Fruit fly (Drosophila melanogaster) Kc167 (cell line): ENCODE results near the gene GatC.

ENCODE experiments used
- Myc ChIP-seq: fragments of >200 bp; optimal IDR thresholded peaks from 2 replicates; lab custom pipeline; 2017; ENCODE audit warnings: missing external identifiers
- Sin3A ChIP-seq: fragments of >200 bp; optimal IDR thresholded peaks from 2 replicates; lab custom pipeline; 2018; ENCODE audit warnings: missing external identifiers
- h ChIP-seq: fragments of >200 bp; optimal IDR thresholded peaks from 3 replicates; lab custom pipeline; 2018; ENCODE audit warnings: missing external identifiers
- insv ChIP-seq: fragments of >200 bp; optimal IDR thresholded peaks from 3 replicates; lab custom pipeline; 2018; ENCODE audit warnings: missing external identifiers
- psq ChIP-seq: fragments of >200 bp; optimal IDR thresholded peaks from 2 replicates; lab custom pipeline; 2017; ENCODE audit warnings: missing external identifiers
- ttk ChIP-seq: sonication (Bioruptor generic); optimal IDR thresholded peaks from 2 replicates; lab custom pipeline; 2017; ENCODE audit warnings: missing external identifiers

GatC gene

dm6 chr2L:13846239-13846802 is 13.4 kb upstream of the GatC start, which contains the start of gene CG7916:
Gene CG7916 (plus strand): TSS chr2L:13846752.
- TF ChIP-seq Myc: no peak
- TF ChIP-seq psq (lab: Kevin White, UChicago): no peak
- TF ChIP-seq h (lab: Kevin White, UChicago): no peak
- TF ChIP-seq insv (lab: Kevin White, UChicago): no peak
- TF ChIP-seq Sin3A (lab: Kevin White, UChicago): no peak
- no peak for TF ChIP-seq ttk (lab: Kevin White, UChicago)

DNA sequence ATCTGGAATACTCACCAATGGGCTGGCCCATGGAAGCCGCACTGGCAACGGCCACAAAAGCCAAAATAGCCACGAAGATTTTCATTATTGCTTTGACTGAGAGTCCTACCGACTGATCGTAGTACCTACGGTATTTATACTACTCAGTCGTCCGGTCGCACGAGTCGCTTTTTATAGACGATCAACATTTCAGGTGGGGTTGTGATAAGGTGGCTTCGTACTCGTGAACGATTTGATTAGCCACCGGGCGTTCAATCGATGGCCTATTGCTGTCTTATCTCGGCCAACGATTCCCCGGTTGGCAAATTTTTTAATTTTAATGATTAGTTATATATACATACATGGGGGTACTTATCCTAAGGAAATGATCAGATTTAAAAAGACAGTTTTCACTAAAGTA is 12.3 kb upstream of the GatC start, which contains the start of gene CG8997:
Gene CG8997 (minus strand): TSS at position 148 of the 400 bp plus-strand sequence.
- no peak for TF ChIP-seq psq (lab: Kevin White, UChicago)
- TF ChIP-seq Sin3A (lab: Kevin White, UChicago): no peak
- no peak for TF ChIP-seq Myc
- TF ChIP-seq insv (lab: Kevin White, UChicago): no peak
- no peak for TF ChIP-seq ttk (lab: Kevin White, UChicago)
- no peak for TF ChIP-seq h (lab: Kevin White, UChicago)

- no peak for TF ChIP-seq ttk (lab: Kevin White, UChicago)
- no peak for TF ChIP-seq psq (lab: Kevin White, UChicago)
- TF ChIP-seq Myc: no peak
- TF ChIP-seq h (lab: Kevin White, UChicago): no peak
- TF ChIP-seq Sin3A (lab: Kevin White, UChicago): no peak
- TF ChIP-seq insv (lab: Kevin White, UChicago): no peak
These were observed 10.9 kb upstream of the GatC start, which contains the start of gene CG33306 for dm6 chr2L:13843692-13844284. Gene CG33306 (minus strand): TSS chr2L:13843742.

DNA sequence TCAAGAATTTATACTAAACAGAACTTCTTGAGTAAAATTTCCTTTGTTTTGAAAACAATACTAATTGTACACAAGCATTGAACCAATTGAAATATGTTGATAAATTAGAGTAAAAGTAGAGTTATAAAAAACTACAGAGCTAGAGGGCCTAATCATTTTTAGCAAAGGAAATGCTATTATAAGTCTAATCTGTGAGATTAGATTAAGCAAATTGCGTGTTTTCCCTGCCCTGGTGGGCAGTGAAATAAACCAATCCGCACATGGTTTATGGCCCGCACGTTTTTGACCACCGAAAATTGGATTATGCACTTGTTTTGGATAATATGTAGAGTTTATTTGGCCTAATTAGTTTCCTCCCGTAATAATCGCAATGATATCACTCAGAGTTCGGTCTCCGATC is 9.7 kb upstream of the GatC start:
- no peak for TF ChIP-seq ttk (lab: Kevin White, UChicago)
- no peak for TF ChIP-seq insv (lab: Kevin White, UChicago)
- no peak for TF ChIP-seq h (lab: Kevin White, UChicago)
- no peak for TF ChIP-seq psq (lab: Kevin White, UChicago)
- no peak for TF ChIP-seq Sin3A (lab: Kevin White, UChicago)
- no peak for TF ChIP-seq Myc

- TF ChIP-seq Sin3A (lab: Kevin White, UChicago) (no peak), Myc (no peak), psq (lab: Kevin White, UChicago) (no peak), insv (lab: Kevin White, UChicago) (no peak), ttk (lab: Kevin White, UChicago) (no peak), h (lab: Kevin White, UChicago) (no peak)
These were observed 9.2 kb upstream of the GatC start for dm6 chr2L:13842078-13842477.

DNA sequence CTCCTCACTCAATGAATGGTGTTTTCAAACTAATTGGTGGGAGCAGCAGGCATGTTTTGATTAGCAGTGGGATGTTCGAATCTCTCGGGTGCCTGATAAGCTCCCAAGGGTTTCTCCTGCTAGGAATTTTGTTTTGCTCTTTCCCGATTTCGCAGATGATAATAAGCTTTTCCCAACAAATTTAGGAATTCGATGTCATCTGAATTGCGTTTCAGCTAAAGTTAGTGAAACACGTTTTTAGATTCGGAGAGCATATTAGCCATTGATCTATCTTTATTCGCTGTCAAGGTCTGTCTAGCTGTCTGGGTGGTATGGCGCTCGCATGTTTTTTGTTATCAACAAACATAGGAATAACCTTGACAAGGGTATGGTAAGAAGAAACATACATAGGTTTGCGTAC is 8.6 kb upstream of the GatC start, which contains the start of gene CG33307:
Gene CG33307 (minus strand): TSS at position 13 of the 400 bp plus-strand sequence.
- no peak for TF ChIP-seq h (lab: Kevin White, UChicago)

DNA sequence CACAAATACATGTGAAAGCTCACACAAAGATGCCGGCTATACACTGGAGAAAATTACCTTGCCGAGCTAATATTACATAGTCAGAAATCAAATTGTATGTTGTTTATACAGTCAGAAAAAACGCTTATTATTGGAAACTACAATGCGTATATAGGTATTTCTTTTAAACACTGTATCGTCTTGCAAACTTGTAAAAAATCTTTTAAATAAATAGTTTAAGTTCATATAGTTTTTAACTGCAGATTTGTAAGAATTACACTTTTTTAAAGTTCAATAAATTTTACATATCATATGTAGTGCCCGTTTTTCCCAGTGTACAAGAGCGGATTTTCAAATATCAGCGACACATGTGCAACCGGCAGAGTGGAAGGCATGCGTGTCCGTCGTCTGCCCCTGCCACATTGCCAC is 6.8 kb upstream of the GatC start:
- TF ChIP-seq Myc (no peak), ttk (lab: Kevin White, UChicago) (no peak), insv (lab: Kevin White, UChicago) (no peak), psq (lab: Kevin White, UChicago) (no peak), Sin3A (lab: Kevin White, UChicago) (no peak), h (lab: Kevin White, UChicago) (no peak)

DNA sequence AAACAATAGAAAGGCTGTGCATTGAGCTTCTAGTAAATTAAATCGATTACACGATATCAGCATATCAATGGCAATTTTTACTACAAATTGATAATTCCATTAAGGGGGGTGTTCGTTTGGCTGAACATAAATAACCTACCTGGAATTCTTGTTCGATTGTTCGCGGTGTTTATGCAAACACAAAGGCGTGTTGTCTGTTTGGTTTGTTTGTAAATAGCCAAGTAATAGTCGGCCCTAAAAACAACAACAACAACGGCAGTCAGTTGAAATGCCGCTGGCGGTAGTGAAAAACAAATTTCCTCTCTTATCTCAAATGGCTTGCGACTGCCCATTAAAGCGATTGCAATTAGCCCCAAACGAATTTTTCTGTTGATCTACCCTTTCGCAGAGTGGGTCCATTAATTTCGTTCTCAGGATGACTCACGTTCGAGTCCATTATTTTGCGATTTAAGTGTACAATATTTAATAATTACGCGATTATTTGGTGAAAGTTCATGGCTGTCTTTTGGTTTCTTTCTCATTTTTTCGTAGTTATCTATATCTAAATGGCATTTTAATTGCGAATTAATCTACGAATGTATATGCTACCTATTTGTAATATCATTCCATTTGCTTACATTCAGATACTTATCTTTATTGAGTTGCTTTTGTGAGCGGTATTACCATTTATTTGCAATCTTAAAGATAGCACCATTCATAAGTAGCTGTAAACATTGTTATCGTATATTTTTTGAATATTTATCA is 5.9 kb upstream of the GatC start:
- TF ChIP-seq insv (lab: Kevin White, UChicago) (no peak), h (lab: Kevin White, UChicago) (no peak)

DNA sequence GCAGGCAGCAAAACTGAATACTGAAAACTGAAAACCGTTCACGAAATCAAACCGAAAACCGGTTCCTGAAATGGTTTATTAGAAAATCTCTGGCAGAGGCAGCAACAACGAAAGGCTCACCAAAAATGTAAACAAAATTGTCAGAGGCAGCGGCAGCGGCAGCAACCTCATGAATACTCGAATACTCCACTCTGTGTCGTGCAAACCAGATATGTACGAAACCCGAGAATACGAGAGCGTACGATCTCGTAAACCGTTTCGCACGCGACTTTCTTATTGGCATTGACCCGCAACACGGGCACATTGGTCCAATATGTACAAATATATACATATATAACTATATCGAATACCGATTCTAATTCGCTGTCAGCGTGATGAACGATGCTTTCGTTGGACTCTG is 4.7 kb upstream of the GatC start:
- TF ChIP-seq Myc (no peak), h (lab: Kevin White, UChicago) (no peak)

DNA sequence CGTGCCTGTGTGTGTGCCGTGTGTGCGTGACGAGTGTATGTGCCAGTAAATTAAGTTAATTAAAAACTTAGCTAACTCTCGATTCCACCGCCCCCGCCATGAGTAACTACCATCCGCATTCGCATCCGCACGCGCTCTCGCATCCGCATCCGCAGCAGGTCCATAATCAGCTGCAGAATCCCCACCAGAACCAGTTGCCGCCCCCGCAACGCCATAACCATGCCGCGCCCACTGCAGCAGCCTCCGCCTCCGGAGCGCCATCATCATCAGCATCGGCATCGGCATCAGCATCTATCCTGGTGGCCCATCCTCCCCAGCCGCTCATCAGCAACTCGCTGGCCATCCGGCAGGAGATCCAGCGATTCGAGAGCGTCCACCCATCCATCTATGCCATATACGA is 3.1 kb upstream of the GatC start:
- TF ChIP-seq psq (lab: Kevin White, UChicago) (no peak), insv (lab: Kevin White, UChicago) (no peak), h (lab: Kevin White, UChicago) (no peak), Sin3A (lab: Kevin White, UChicago) (no peak), ttk (lab: Kevin White, UChicago) (no peak), Myc (no peak)

- TF ChIP-seq ttk (lab: Kevin White, UChicago): no peak
- no peak for TF ChIP-seq psq (lab: Kevin White, UChicago)
- TF ChIP-seq h (lab: Kevin White, UChicago): no peak
- peak; percentile 60 for TF ChIP-seq Sin3A (lab: Kevin White, UChicago)
- TF ChIP-seq insv (lab: Kevin White, UChicago): no peak
- TF ChIP-seq Myc: no peak
These were observed 2.4 kb upstream of the GatC start, which contains the start of the genes mRpS23 and CenG1A for dm6 chr2L:13835002-13835910. Gene mRpS23 (minus strand): TSS chr2L:13835072. Gene CenG1A (plus strand): TSS chr2L:13835564.
